Fruit fly (Drosophila melanogaster) whole organism, pupa: ENCODE results near the gene Nse4.

Experiments
- CG10348 ChIP-seq: fragments of 200-800 bp; sonication (Bioruptor generic); IDR thresholded peaks from 2 replicates; pipeline ENCODE4 v1.3.6; 2022; ENCODE audit warnings: missing biosample characterization, missing genetic modification characterization
- CG12605 ChIP-seq: fragments of 200-800 bp; sonication (Bioruptor generic); IDR thresholded peaks from 2 replicates; pipeline ENCODE4 v1.3.6; 2022; ENCODE audit warnings: missing biosample characterization, missing genetic modification characterization
- CG13204 ChIP-seq: fragments of 200-800 bp; sonication (Bioruptor generic); optimal IDR thresholded peaks from 2 replicates; lab custom pipeline; 2018; ENCODE audit warnings: missing biosample characterization, mild to moderate bottlenecking, missing genetic modification characterization, moderate library complexity
- CG14655 ChIP-seq: fragments of 200-800 bp; sonication (Bioruptor generic); optimal IDR thresholded peaks from 3 replicates; lab custom pipeline; 2017; ENCODE audit warnings: mild to moderate bottlenecking, missing biosample characterization, missing genetic modification reagents, missing genetic modification characterization
- CG15710 ChIP-seq: fragments of 200-800 bp; sonication (Bioruptor generic); optimal IDR thresholded peaks from 2 replicates; lab custom pipeline; 2018; ENCODE audit warnings: missing biosample characterization, mild to moderate bottlenecking, missing genetic modification characterization, moderate library complexity
- CG32121 ChIP-seq: fragments of 200-800 bp; sonication (Bioruptor generic); IDR thresholded peaks from 2 replicates; pipeline ENCODE4 v1.3.6; 2022; ENCODE audit warnings: missing biosample characterization, missing genetic modification characterization
- CG34367 ChIP-seq: fragments of 200-800 bp; sonication (Bioruptor generic); optimal IDR thresholded peaks from 2 replicates; lab custom pipeline; 2018; ENCODE audit warnings: missing biosample characterization, mild to moderate bottlenecking, missing genetic modification characterization
- CG4496 ChIP-seq: fragments of 200-800 bp; sonication (Bioruptor generic); IDR thresholded peaks from 3 replicates; pipeline ENCODE4 v1.3.6; 2022; ENCODE audit warnings: missing biosample characterization, missing genetic modification characterization
- CG8159 ChIP-seq: fragments of 200-800 bp; sonication (Bioruptor generic); optimal IDR thresholded peaks from 3 replicates; lab custom pipeline; 2018; ENCODE audit warnings: missing biosample characterization, mild to moderate bottlenecking, missing genetic modification characterization, moderate library complexity
- CG8301 ChIP-seq: fragments of 200-800 bp; sonication (Bioruptor generic); optimal IDR thresholded peaks from 2 replicates; lab custom pipeline; 2018; ENCODE audit warnings: missing biosample characterization, mild to moderate bottlenecking, missing genetic modification characterization
- CG9948 ChIP-seq: fragments of 200-800 bp; sonication (Bioruptor generic); optimal IDR thresholded peaks from 2 replicates; lab custom pipeline; 2018; ENCODE audit warnings: missing biosample characterization, mild to moderate bottlenecking, missing genetic modification characterization, moderate library complexity
- D1 ChIP-seq: fragments of 200-800 bp; sonication (Bioruptor generic); optimal IDR thresholded peaks from 2 replicates; lab custom pipeline; 2018; ENCODE audit warnings: missing biosample characterization, mild to moderate bottlenecking, missing genetic modification characterization, moderate library complexity
- EcR ChIP-seq: fragments of 200-800 bp; sonication (Bioruptor generic); optimal IDR thresholded peaks from 3 replicates; lab custom pipeline; 2019; ENCODE audit warnings: missing biosample characterization, missing genetic modification characterization, mild to moderate bottlenecking, moderate library complexity, missing genetic modification reagents
- Ets98B ChIP-seq: fragments of 200-800 bp; sonication (Bioruptor generic); IDR thresholded peaks from 2 replicates; pipeline ENCODE4 v1.3.6; 2022; ENCODE audit warnings: missing biosample characterization, missing genetic modification characterization
- Pif1A ChIP-seq: fragments of 200-800 bp; sonication (Bioruptor generic); optimal IDR thresholded peaks from 3 replicates; lab custom pipeline; 2016; ENCODE audit warnings: missing biosample characterization, missing genetic modification characterization
- Pif1B ChIP-seq: fragments of 200-800 bp; sonication (Bioruptor generic); optimal IDR thresholded peaks from 3 replicates; lab custom pipeline; 2016; ENCODE audit warnings: missing biosample characterization, missing genetic modification characterization
- Snoo ChIP-seq: fragments of 200-800 bp; sonication (Bioruptor generic); optimal IDR thresholded peaks from 3 replicates; lab custom pipeline; 2017; ENCODE audit warnings: missing biosample characterization, mild to moderate bottlenecking, missing genetic modification characterization, inconsistent platforms
- fd96Ca ChIP-seq: fragments of 200-800 bp; sonication (Bioruptor generic); IDR thresholded peaks from 3 replicates; pipeline ENCODE4 v1.3.6; 2022; ENCODE audit warnings: missing biosample characterization, missing genetic modification characterization
- gl ChIP-seq: fragments of 200-800 bp; sonication (Bioruptor generic); optimal IDR thresholded peaks from 2 replicates; lab custom pipeline; 2018; ENCODE audit warnings: missing biosample characterization, mild to moderate bottlenecking, missing genetic modification characterization
- rn ChIP-seq: fragments of 200-800 bp; sonication (Bioruptor generic); IDR thresholded peaks from 2 replicates; pipeline ENCODE4 v1.3.6; 2022; ENCODE audit warnings: missing biosample characterization, missing genetic modification characterization

The Nse4 gene

DNA sequence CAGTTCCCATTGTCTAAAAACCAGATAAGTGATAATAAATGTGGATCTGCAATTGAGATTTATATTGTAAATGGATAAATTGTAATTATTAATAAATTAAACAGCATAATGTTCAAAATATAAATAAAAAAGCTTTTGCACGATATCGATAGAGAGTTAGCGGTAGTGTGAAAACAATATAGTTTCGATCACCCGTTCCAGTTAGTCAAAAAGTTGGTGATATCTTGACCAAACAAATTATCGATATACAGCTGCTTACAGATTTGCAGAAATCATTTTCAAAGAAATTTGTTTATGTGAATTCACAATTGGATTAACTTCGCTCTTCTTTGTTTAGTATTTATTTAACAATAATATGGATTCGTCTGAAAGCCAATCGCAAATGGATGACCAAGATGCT, at the start of gene Nse4:
Gene Nse4, plus strand, starts transcription at position 267 of the 400 bp plus-strand sequence.
- TF ChIP-seq CG4496 (GFP tag; lab: Robert Waterston, UW), result no peak
- TF ChIP-seq CG32121 (GFP tag; lab: Robert Waterston, UW), result no peak

DNA sequence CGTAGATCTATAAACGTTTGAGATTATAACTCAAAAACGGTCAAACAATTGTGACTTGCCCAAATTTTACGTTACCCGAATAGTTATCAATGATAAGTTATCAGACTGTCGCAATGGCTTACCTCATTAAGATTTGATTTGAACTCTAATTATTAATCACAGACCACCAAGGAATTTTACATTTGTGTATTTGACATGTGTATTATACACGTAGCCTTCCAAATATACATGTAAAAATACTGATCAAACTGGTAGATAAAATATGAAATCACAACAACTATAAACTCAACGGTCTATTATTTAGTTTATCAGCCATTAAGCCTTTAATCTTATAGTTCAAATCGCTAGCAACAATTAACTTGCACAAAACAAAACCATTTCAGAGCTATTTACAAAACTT, 45.8 kb upstream of the Nse4 start:
- no peak for TF ChIP-seq CG10348 (GFP tag; lab: Robert Waterston, UW)
- no peak for TF ChIP-seq D1
- no peak for TF ChIP-seq CG15710 (tag; lab: Kevin White, UChicago)
- no peak for TF ChIP-seq CG14655 (GFP tag; lab: Kevin White, UChicago)
- no peak for TF ChIP-seq CG8301 (tag; lab: Kevin White, UChicago)

DNA sequence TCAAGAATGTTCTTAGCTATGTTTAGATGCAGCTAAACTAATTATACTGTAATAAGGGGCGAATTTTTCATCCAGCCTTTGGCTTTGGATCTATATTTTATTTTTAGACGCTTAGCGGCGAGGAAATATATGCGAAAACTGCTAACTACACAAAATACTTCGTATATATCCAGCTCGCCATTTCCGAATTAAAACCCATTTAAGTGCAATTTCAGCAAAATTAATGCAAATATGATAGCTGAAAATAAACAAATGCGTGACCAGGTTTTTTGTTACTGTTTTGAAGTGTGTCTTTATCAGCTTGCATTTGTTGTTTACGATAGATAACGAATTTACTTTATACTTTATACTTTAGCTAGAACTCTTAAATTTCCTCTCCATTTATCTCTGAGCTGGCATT, 44.2 kb upstream of the Nse4 start:
- TF ChIP-seq gl (tag; lab: Kevin White, UChicago) (no peak), CG10348 (GFP tag; lab: Robert Waterston, UW) (no peak), CG32121 (GFP tag; lab: Robert Waterston, UW) (no peak), EcR (no peak), CG4496 (GFP tag; lab: Robert Waterston, UW) (no peak), CG15710 (tag; lab: Kevin White, UChicago) (no peak), Snoo (tag; lab: Kevin White, UChicago) (no peak), fd96Ca (GFP tag; lab: Robert Waterston, UW) (no peak), CG14655 (GFP tag; lab: Kevin White, UChicago) (no peak), D1 (no peak), CG12605 (GFP tag; lab: Robert Waterston, UW) (no peak), CG8301 (tag; lab: Kevin White, UChicago) (no peak), CG34367 (tag; lab: Kevin White, UChicago) (no peak), CG8159 (no peak), CG9948 (tag; lab: Kevin White, UChicago) (no peak)

DNA sequence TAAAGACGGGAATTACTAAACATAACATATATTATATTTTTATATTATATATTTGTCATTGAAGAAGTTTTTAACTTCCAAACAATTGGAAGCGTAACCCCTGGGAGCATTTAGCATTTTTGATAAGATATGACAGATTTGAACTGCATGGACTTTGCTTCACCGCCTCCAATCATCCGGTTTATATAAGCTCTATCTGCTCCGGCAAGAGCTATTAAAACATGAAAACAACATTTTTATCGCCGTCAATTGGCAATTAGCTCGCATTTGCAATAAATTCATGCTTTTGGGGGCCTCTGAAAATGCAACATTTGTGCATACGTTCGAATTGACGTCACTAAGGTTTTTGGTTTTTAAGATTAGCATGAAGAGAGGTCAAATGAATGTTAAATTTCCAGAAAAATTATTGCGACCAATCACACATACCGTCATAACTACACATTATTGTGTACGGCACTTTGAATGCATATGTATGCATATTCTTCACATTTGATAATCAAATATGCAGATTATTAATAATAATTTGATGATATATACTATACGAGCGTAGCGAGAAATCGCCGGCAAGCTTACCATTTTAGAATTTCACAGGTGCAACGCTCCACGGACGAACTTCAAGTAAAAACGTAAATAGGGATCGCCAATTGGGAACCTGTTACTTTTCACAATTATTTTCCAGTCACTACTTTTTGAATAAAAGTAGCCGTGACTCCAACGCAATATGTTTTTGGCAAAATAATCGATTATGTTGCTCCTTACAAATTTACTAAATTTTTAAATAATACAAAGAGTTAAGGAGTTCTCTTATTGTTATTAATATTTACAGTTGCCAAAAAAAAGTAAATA, 43.4 kb upstream of the Nse4 start, which contains the start of gene Mdh1:
Gene Mdh1, minus strand, starts transcription at position 691 of the 846 bp plus-strand sequence.
- no peak for TF ChIP-seq Snoo (tag; lab: Kevin White, UChicago)
- TF ChIP-seq EcR, result peak; percentile 20
- TF ChIP-seq, all 21 proteins: peak for 1

DNA sequence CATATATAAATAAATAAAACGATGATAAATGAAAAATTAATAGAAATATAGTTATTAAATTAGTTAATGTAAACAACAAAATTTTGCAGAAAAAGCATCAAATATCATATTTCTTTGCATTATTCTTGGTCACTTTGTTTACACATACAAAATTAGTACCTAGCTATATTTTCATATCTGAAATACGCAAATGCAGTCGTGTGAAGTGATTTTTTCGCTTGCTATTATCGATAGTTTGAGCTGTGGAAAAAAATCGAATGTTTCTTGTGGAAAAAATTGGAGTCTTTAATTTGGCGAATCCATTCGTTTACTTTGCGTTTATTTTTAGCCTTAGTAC, 42.8 kb upstream of the Nse4 start, which contains the start of gene Cnot4:
Gene Cnot4, plus strand, starts transcription at position 229 of the 337 bp plus-strand sequence.
- no peak for TF ChIP-seq CG9948 (tag; lab: Kevin White, UChicago)
- no peak for TF ChIP-seq CG13204 (GFP tag; lab: Kevin White, UChicago)
- no peak for TF ChIP-seq CG15710 (tag; lab: Kevin White, UChicago)
- no peak for TF ChIP-seq CG10348 (GFP tag; lab: Robert Waterston, UW)
- no peak for TF ChIP-seq gl (tag; lab: Kevin White, UChicago)
- TF ChIP-seq fd96Ca (GFP tag; lab: Robert Waterston, UW), result no peak
- no peak for TF ChIP-seq CG4496 (GFP tag; lab: Robert Waterston, UW)
- no peak for TF ChIP-seq EcR
- no peak for TF ChIP-seq CG8301 (tag; lab: Kevin White, UChicago)
- TF ChIP-seq D1, result no peak
- no peak for TF ChIP-seq Pif1B (GFP tag; lab: Kevin White, UChicago)
- no peak for TF ChIP-seq rn (GFP tag; lab: Robert Waterston, UW)

DNA sequence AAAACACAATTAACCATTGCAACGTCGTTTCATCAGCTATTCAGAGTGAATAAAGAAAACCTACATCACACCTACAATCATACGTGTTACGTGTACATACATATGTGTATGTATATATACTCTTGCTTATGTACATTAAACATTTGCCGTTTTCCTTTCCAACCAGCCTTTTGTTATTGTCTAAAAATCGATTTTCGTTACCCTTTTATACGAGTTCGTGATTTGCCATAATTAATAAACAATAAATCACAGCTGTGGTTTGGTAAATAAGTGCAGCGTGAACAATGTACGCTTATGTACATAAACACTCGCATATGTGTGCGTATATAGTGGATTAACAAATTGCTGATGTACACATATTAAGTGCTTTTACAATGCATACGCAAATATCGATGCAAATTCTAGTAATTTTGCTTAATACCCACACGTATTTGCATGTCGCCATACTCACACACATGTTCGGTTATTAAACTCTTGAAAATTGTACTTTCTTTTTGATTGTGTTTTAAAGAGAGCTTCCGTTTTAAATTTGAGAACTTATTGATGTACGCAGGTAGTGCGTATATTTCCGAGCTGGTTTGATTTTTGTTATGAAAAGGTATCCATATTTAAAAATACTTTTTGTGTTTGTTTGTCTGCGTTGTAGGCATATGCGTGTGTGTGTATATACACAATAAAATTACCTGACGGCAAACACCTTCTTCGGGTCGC, 42.2 kb upstream of the Nse4 start:
- peak; percentile 41 for TF ChIP-seq EcR
- TF ChIP-seq CG10348 (GFP tag; lab: Robert Waterston, UW), result no peak
- TF ChIP-seq CG13204 (GFP tag; lab: Kevin White, UChicago), result no peak
- no peak for TF ChIP-seq Ets98B
- TF ChIP-seq CG8301 (tag; lab: Kevin White, UChicago), result no peak
- TF ChIP-seq Pif1A (GFP tag; lab: Kevin White, UChicago), result no peak
- TF ChIP-seq CG15710 (tag; lab: Kevin White, UChicago), result no peak
- TF ChIP-seq CG34367 (tag; lab: Kevin White, UChicago), result no peak
- no peak for TF ChIP-seq gl (tag; lab: Kevin White, UChicago)
- TF ChIP-seq CG32121 (GFP tag; lab: Robert Waterston, UW), result no peak
- peak; percentile 28 for TF ChIP-seq Pif1B (GFP tag; lab: Kevin White, UChicago)
- TF ChIP-seq CG12605 (GFP tag; lab: Robert Waterston, UW), result no peak
- TF ChIP-seq CG9948 (tag; lab: Kevin White, UChicago), result no peak
- no peak for TF ChIP-seq fd96Ca (GFP tag; lab: Robert Waterston, UW)
- no peak for TF ChIP-seq CG14655 (GFP tag; lab: Kevin White, UChicago)
- TF ChIP-seq, all 21 proteins: peak for 2
